Fruit fly (Drosophila melanogaster): Measurements from ENCODE around the gene nerfin-1.

DNA sequence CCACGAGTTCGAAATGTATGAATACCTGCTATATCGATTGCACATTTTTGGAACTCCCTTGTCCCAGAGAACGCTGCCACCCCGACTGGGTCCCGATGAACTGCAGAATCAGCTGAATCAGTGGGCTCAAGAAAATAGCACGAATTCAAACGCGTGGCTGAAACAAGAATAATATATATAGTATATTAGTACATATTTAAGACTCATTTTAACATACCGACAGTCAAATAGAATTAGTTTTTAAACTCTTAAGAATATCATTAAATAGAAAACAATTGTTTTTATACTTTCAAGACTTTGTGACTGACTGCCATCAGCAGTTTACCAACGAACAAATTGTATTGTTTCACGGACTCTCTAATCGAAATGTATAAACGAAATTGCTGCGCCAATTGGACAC, 11.8 kb upstream of the nerfin-1 start, which contains the start of gene CG34057:
- TF ChIP-seq cwo (GFP tag; optimal IDR thresholded peaks at IDR 0.05) (no peak), stc (GFP tag; IDR thresholded peaks at IDR 0.05) (no peak), Ets65A (GFP tag) (no peak), dimm (GFP tag; IDR thresholded peaks at IDR 0.05) (no peak), D (optimal IDR thresholded peaks at IDR 0.05) (no peak), D (GFP tag; optimal IDR thresholded peaks at IDR 0.05) (no peak), CG13123 (GFP tag; optimal IDR thresholded peaks at IDR 0.05) (no peak), CG8478 (optimal IDR thresholded peaks at IDR 0.05) (no peak), schlank (tag; optimal IDR thresholded peaks at IDR 0.05) (no peak), CG1647 (GFP tag; optimal IDR thresholded peaks at IDR 0.05) (no peak), Ptx1 (GFP tag; IDR thresholded peaks at IDR 0.05) (no peak), Dbx (GFP tag; IDR thresholded peaks at IDR 0.05) (no peak)

Measured in whole organism, embryonic.